Fruit fly (Drosophila melanogaster): ENCODE measurements around the gene CG14926.
A peak's percentile ranks its signal among the peaks of the same experiment; 100 is the strongest.

Gene CG14926

dm6 chr2L:11323917-11324316 is 19.2 kb downstream of the CG14926 start (continued):
- TF ChIP-seq psq (GFP tag; optimal IDR thresholded peaks at IDR 0.05) (no peak), Scr (GFP tag; IDR thresholded peaks at IDR 0.05; ENCODE audit: partially characterized antibody) (no peak), CG7786 (GFP tag; optimal IDR thresholded peaks at IDR 0.05) (peak; percentile 36), danr (GFP tag; IDR thresholded peaks at IDR 0.05) (0 out of 2 replicates have a peak, but pooled peaks have one; percentile 21), Dad (GFP tag; optimal IDR thresholded peaks at IDR 0.05) (no peak), CG14965 (GFP tag; optimal IDR thresholded peaks at IDR 0.05; ENCODE audit: borderline replicate concordance) (no peak), CG13123 (GFP tag; optimal IDR thresholded peaks at IDR 0.05) (no peak), hth (optimal IDR thresholded peaks at IDR 0.05) (no peak), stc (GFP tag; IDR thresholded peaks at IDR 0.05) (peak; percentile 63), sr (GFP tag; IDR thresholded peaks at IDR 0.05) (no peak), ab (GFP tag; optimal IDR thresholded peaks at IDR 0.05) (no peak), CG33213 (GFP tag; optimal IDR thresholded peaks at IDR 0.05) (no peak), MTF-1 (GFP tag; optimal IDR thresholded peaks at IDR 0.05; ENCODE audit: borderline replicate concordance) (peak; percentile 24), Hey (tag; optimal IDR thresholded peaks at IDR 0.05) (no peak), CTCF (GFP tag; optimal IDR thresholded peaks at IDR 0.05) (peak; percentile 19), Ada2b (GFP tag; IDR thresholded peaks at IDR 0.05) (peak; percentile 54; the same call in 1 of the 2 replicates), CG9727 (GFP tag; optimal IDR thresholded peaks at IDR 0.05) (peak; percentile 43), CG1832 (GFP tag; optimal IDR thresholded peaks at IDR 0.05) (no peak), sqz (GFP tag; optimal IDR thresholded peaks at IDR 0.05) (no peak), CG8359 (GFP tag; optimal IDR thresholded peaks at IDR 0.05; ENCODE audit: borderline replicate concordance) (peak; percentile 35), CG15479 (GFP tag; optimal IDR thresholded peaks at IDR 0.05) (no peak), CG8765 (GFP tag; IDR thresholded peaks at IDR 0.05) (no peak), CG4282 (GFP tag; optimal IDR thresholded peaks at IDR 0.05) (no peak), fd96Cb (tag; optimal IDR thresholded peaks at IDR 0.05) (peak; percentile 75), Lpt (GFP tag; optimal IDR thresholded peaks at IDR 0.05) (no peak), CG15696 (tag; optimal IDR thresholded peaks at IDR 0.05) (peak; percentile 28), CG10565 (GFP tag; optimal IDR thresholded peaks at IDR 0.05) (no peak), btn (GFP tag; optimal IDR thresholded peaks at IDR 0.05) (peak; percentile 9), CG15601 (tag; optimal IDR thresholded peaks at IDR 0.05) (peak; percentile 20), zen2 (GFP tag; IDR thresholded peaks at IDR 0.05; ENCODE audit: partially characterized antibody) (no peak), gcm2 (GFP tag; optimal IDR thresholded peaks at IDR 0.05) (no peak), sens (GFP tag) (peak; percentile 92), Ets65A (GFP tag) (no peak), CG6254 (GFP tag; optimal IDR thresholded peaks at IDR 0.05) (peak; percentile 73), az2 (GFP tag; optimal IDR thresholded peaks at IDR 0.05) (peak; percentile 60), CG16863 (GFP tag; optimal IDR thresholded peaks at IDR 0.05) (no peak), CG7963 (GFP tag; IDR thresholded peaks at IDR 0.05; ENCODE audit: partially characterized antibody) (no peak), wor (GFP tag; IDR thresholded peaks at IDR 0.05) (no peak), Ets97D (GFP tag; optimal IDR thresholded peaks at IDR 0.05) (no peak), CG3163 (GFP tag; optimal IDR thresholded peaks at IDR 0.05) (no peak), vvl (GFP tag; IDR thresholded peaks at IDR 0.05) (peak; percentile 88), gsb (GFP tag; IDR thresholded peaks at IDR 0.05) (no peak), Ssrp (tag; optimal IDR thresholded peaks at IDR 0.05) (peak; percentile 60), CG12659 (GFP tag; optimal IDR thresholded peaks at IDR 0.05) (peak; percentile 23), ATbp (GFP tag; optimal IDR thresholded peaks at IDR 0.05) (peak; percentile 51), mld (GFP tag; IDR thresholded peaks at IDR 0.05; ENCODE audit: partially characterized antibody) (no peak), sim (GFP tag; IDR thresholded peaks at IDR 0.05) (peak; percentile 54), toy (GFP tag; IDR thresholded peaks at IDR 0.05) (no peak), CG9932 (GFP tag; IDR thresholded peaks at IDR 0.05) (no peak), HLH4C (GFP tag; IDR thresholded peaks at IDR 0.05; ENCODE audit: partially characterized antibody) (no peak), Doc3 (GFP tag; IDR thresholded peaks at IDR 0.05; ENCODE audit: partially characterized antibody) (no peak), sc (optimal IDR thresholded peaks at IDR 0.05) (no peak), sc (GFP tag; optimal IDR thresholded peaks at IDR 0.05) (peak; percentile 5)
